Worm (Caenorhabditis elegans): ENCODE data around the gene ZC84.7.

The ZC84.7 gene

ce11 chrIII:9177874-9178273 lies 7.9 kb upstream of the ZC84.7 start:
- TF ChIP-seq Y79H2A.3 (GFP tag; conservative IDR thresholded peaks at IDR 0.05) (no peak), ceh-27 (GFP tag; optimal IDR thresholded peaks at IDR 0.05) (no peak), hmg-1.2 (GFP tag; IDR thresholded peaks at IDR 0.05) (no peak), B0019.2 (GFP tag; conservative IDR thresholded peaks at IDR 0.05) (no peak), fkh-3 (tag; optimal IDR thresholded peaks at IDR 0.05) (no peak), lin-40 (tag; optimal IDR thresholded peaks at IDR 0.05) (no peak), dox-1 (GFP tag; IDR thresholded peaks at IDR 0.05) (no peak), F57C9.4 (tag; optimal IDR thresholded peaks at IDR 0.05) (no peak), C06A6.2 (GFP tag; conservative IDR thresholded peaks at IDR 0.05) (no peak), Y56A3A.18 (GFP tag; IDR thresholded peaks at IDR 0.05) (no peak)

- TF ChIP-seq rpc-1 (optimal IDR thresholded peaks at IDR 0.05) (no peak), rpc-1 (tag; optimal IDR thresholded peaks at IDR 0.05) (no peak), sdz-38 (tag; optimal IDR thresholded peaks at IDR 0.05) (no peak), lin-54 (GFP tag; optimal IDR thresholded peaks at IDR 0.05) (no peak), Y79H2A.3 (GFP tag; conservative IDR thresholded peaks at IDR 0.05) (no peak), hlh-12 (tag; optimal IDR thresholded peaks at IDR 0.05) (no peak), hrde-1 (tag; optimal IDR thresholded peaks at IDR 0.05; ENCODE audit: borderline replicate concordance) (no peak), madf-3 (GFP tag; IDR thresholded peaks at IDR 0.05) (no peak), tbx-9 (tag; optimal IDR thresholded peaks at IDR 0.05; ENCODE audit: borderline replicate concordance) (no peak), F23B12.7 (tag; optimal IDR thresholded peaks at IDR 0.05; ENCODE audit: insufficient read depth) (no peak), dox-1 (GFP tag; IDR thresholded peaks at IDR 0.05) (no peak), ceh-40 (GFP tag; IDR thresholded peaks at IDR 0.05) (no peak), let-526 (GFP tag; IDR thresholded peaks at IDR 0.05) (no peak), zfh-2 (GFP tag; conservative IDR thresholded peaks at IDR 0.05) (no peak), T07F8.4 (tag; optimal IDR thresholded peaks at IDR 0.05) (no peak)
These were observed 4.6 kb upstream of the ZC84.7 start, which contains the start of gene tax-4 for ce11 chrIII:9181246-9181645. Gene tax-4 (plus strand): TSS chrIII:9181546.

- TF ChIP-seq aptf-3 (GFP tag; IDR thresholded peaks at IDR 0.05) (no peak), mcd-1 (GFP tag; IDR thresholded peaks at IDR 0.05) (peak; percentile 24; the same call in 1 of the 2 replicates), efl-1 (GFP tag; optimal IDR thresholded peaks at IDR 0.05) (peak; percentile 68), dpl-1 (GFP tag; optimal IDR thresholded peaks at IDR 0.05) (peak; percentile 64)
These were observed 5.3 kb downstream of the ZC84.7 start, which contains the start of gene cls-3 for ce11 chrIII:9191091-9191490. Gene cls-3 (minus strand): TSS chrIII:9191109.

ce11 chrIII:9199605-9200004 lies 13.8 kb downstream of the ZC84.7 start, which contains the start of gene ZC84.6:
Gene ZC84.6 (minus strand): TSS chrIII:9199705.
- no peak for TF ChIP-seq sea-2 (GFP tag; IDR thresholded peaks at IDR 0.05)
- no peak for TF ChIP-seq die-1 (tag; optimal IDR thresholded peaks at IDR 0.05)
- TF ChIP-seq snpc-1.1 (tag; optimal IDR thresholded peaks at IDR 0.05; ENCODE audit: insufficient read depth), result no peak
- no peak for TF ChIP-seq snpc-1.3 (tag; optimal IDR thresholded peaks at IDR 0.05; ENCODE audit: insufficient read depth)

- TF ChIP-seq nhr-90 (tag; optimal IDR thresholded peaks at IDR 0.05) (no peak), hmg-20 (GFP tag; IDR thresholded peaks at IDR 0.05) (no peak), nhr-80 (tag; optimal IDR thresholded peaks at IDR 0.05) (no peak), F37B4.10 (GFP tag; IDR thresholded peaks at IDR 0.05) (no peak), sptf-2 (GFP tag; optimal IDR thresholded peaks at IDR 0.05) (no peak), pha-4 (tag; optimal IDR thresholded peaks at IDR 0.05) (no peak), ztf-22 (GFP tag; optimal IDR thresholded peaks at IDR 0.05) (no peak), ets-4 (GFP tag; optimal IDR thresholded peaks at IDR 0.05) (no peak), lir-1 (GFP tag; conservative IDR thresholded peaks at IDR 0.05) (no peak), snpc-1.1 (tag; optimal IDR thresholded peaks at IDR 0.05; ENCODE audit: insufficient read depth) (no peak), ceh-79 (tag; optimal IDR thresholded peaks at IDR 0.05) (no peak), F10E7.11 (tag; optimal IDR thresholded peaks at IDR 0.05) (no peak), ZK185.1 (tag; optimal IDR thresholded peaks at IDR 0.05; ENCODE audit: poor library complexity, severe bottlenecking) (no peak), let-607 (tag; optimal IDR thresholded peaks at IDR 0.05) (no peak), madf-3 (GFP tag; IDR thresholded peaks at IDR 0.05) (no peak), fkh-3 (tag; optimal IDR thresholded peaks at IDR 0.05) (no peak)
These were observed 16.2 kb downstream of the ZC84.7 start for ce11 chrIII:9201977-9202376.
